Fruit fly (Drosophila melanogaster): ENCODE data around the gene Sec61gamma.

Gene Sec61gamma

dm6 chrX:19601644-19602043 is 41.5 kb upstream of the Sec61gamma start, which contains the start of gene CG14220 (continued):
- TF ChIP-seq CG1529 (GFP tag; optimal IDR thresholded peaks at IDR 0.05) = no peak
- peak; percentile 87 for TF ChIP-seq inv (GFP tag; IDR thresholded peaks at IDR 0.05; ENCODE audit: partially characterized antibody)
- TF ChIP-seq dmrt11E (tag; optimal IDR thresholded peaks at IDR 0.05) = peak; percentile 0
- TF ChIP-seq chinmo (GFP tag; IDR thresholded peaks at IDR 0.05; ENCODE audit: partially characterized antibody) = peak; percentile 93
- TF ChIP-seq phol (tag; optimal IDR thresholded peaks at IDR 0.05) = peak; percentile 31
- no peak for TF ChIP-seq CG7745 (tag; optimal IDR thresholded peaks at IDR 0.05)
- peak; percentile 69 for TF ChIP-seq CG1603 (tag; optimal IDR thresholded peaks at IDR 0.05)
- TF ChIP-seq CG2678 (tag; optimal IDR thresholded peaks at IDR 0.05) = no peak
- TF ChIP-seq CG4820 (GFP tag; optimal IDR thresholded peaks at IDR 0.05) = no peak
- TF ChIP-seq ham (GFP tag; IDR thresholded peaks at IDR 0.05) = no peak
- no peak for TF ChIP-seq Jarid2 (GFP tag; optimal IDR thresholded peaks at IDR 0.05)
- TF ChIP-seq CG11723 (GFP tag; optimal IDR thresholded peaks at IDR 0.05) = no peak
- TF ChIP-seq chm (GFP tag; IDR thresholded peaks at IDR 0.05) = no peak
- no peak for TF ChIP-seq Hmx (GFP tag; optimal IDR thresholded peaks at IDR 0.05)
- no peak for TF ChIP-seq vfl (GFP tag; optimal IDR thresholded peaks at IDR 0.05)
- TF ChIP-seq grn (GFP tag; optimal IDR thresholded peaks at IDR 0.05) = no peak
- TF ChIP-seq CG9215 (GFP tag; IDR thresholded peaks at IDR 0.05) = no peak
- TF ChIP-seq Lpt (GFP tag; optimal IDR thresholded peaks at IDR 0.05) = no peak
- TF ChIP-seq bowl (GFP tag; IDR thresholded peaks at IDR 0.05) = no peak
- TF ChIP-seq CG1647 (GFP tag; optimal IDR thresholded peaks at IDR 0.05) = no peak
- no peak for TF ChIP-seq TFAM (GFP tag; optimal IDR thresholded peaks at IDR 0.05)
- peak; percentile 7 for TF ChIP-seq CG2120 (GFP tag; optimal IDR thresholded peaks at IDR 0.05)
- TF ChIP-seq Tbp (GFP tag; optimal IDR thresholded peaks at IDR 0.05) = no peak
- peak; percentile 94 for TF ChIP-seq ato (GFP tag; IDR thresholded peaks at IDR 0.05; ENCODE audit: partially characterized antibody)
- TF ChIP-seq her (GFP tag; optimal IDR thresholded peaks at IDR 0.05) = no peak
- TF ChIP-seq CG7928 (GFP tag; optimal IDR thresholded peaks at IDR 0.05) = no peak
- TF ChIP-seq Drgx (GFP tag; IDR thresholded peaks at IDR 0.05) = no peak
- no peak for TF ChIP-seq sima (GFP tag; optimal IDR thresholded peaks at IDR 0.05)
- no peak for TF ChIP-seq CG32532 (GFP tag; IDR thresholded peaks at IDR 0.05)
- TF ChIP-seq jumu (GFP tag; optimal IDR thresholded peaks at IDR 0.05) = no peak
- no peak for TF ChIP-seq H2.0 (GFP tag; IDR thresholded peaks at IDR 0.05)
- TF ChIP-seq Gug (GFP tag; IDR thresholded peaks at IDR 0.05) = no peak
- no peak for TF ChIP-seq CG43689 (GFP tag; IDR thresholded peaks at IDR 0.05)
- no peak for TF ChIP-seq CG4360 (GFP tag; IDR thresholded peaks at IDR 0.05)
- TF ChIP-seq sens (GFP tag) = peak; percentile 70
- no peak for TF ChIP-seq trh (GFP tag; optimal IDR thresholded peaks at IDR 0.05)
- TF ChIP-seq CG31441 (GFP tag; IDR thresholded peaks at IDR 0.05) = 0 out of 2 replicates have a peak, but pooled peaks have one; percentile 30
- TF ChIP-seq CG33557 (GFP tag; optimal IDR thresholded peaks at IDR 0.05) = no peak
- no peak for TF ChIP-seq nerfin-1 (tag; optimal IDR thresholded peaks at IDR 0.05)
- TF ChIP-seq fd64A (GFP tag; optimal IDR thresholded peaks at IDR 0.05) = no peak
- TF ChIP-seq peb (GFP tag; IDR thresholded peaks at IDR 0.05) = no peak
- TF ChIP-seq CG8478 (optimal IDR thresholded peaks at IDR 0.05) = no peak
- no peak for TF ChIP-seq NFAT (GFP tag; IDR thresholded peaks at IDR 0.05)
- TF ChIP-seq CG3838 (GFP tag; optimal IDR thresholded peaks at IDR 0.05) = no peak
- peak; percentile 93 for TF ChIP-seq mld (GFP tag; IDR thresholded peaks at IDR 0.05; ENCODE audit: partially characterized antibody)
- TF ChIP-seq NC2α (GFP tag; optimal IDR thresholded peaks at IDR 0.05) = no peak
- no peak for TF ChIP-seq caup (GFP tag; optimal IDR thresholded peaks at IDR 0.05; ENCODE audit: severe bottlenecking)
- peak; percentile 87 for TF ChIP-seq Dll (GFP tag; IDR thresholded peaks at IDR 0.05; ENCODE audit: partially characterized antibody)
- TF ChIP-seq CG4404 (GFP tag; IDR thresholded peaks at IDR 0.05) = no peak
- TF ChIP-seq scrt (GFP tag; optimal IDR thresholded peaks at IDR 0.05) = no peak
- no peak for TF ChIP-seq cad (GFP tag; optimal IDR thresholded peaks at IDR 0.05)
- TF ChIP-seq CG15073 (GFP tag; optimal IDR thresholded peaks at IDR 0.05) = no peak
- TF ChIP-seq Mes4 (GFP tag; optimal IDR thresholded peaks at IDR 0.05) = no peak

Data from whole organism, embryonic.